Worm (Caenorhabditis elegans) whole organism, young adult: ENCODE data around the gene sri-69.
A peak's percentile ranks its signal among the peaks of the same experiment; 100 is the strongest.

Source experiments
- B0019.2 ChIP-seq: fragments of 200-800 bp; sonication (Bioruptor generic); conservative IDR thresholded peaks from 2 replicates; pipeline ENCODE4 v1.3.6; 2022; ENCODE audit warnings: missing genetic modification reagents, missing genetic modification characterization, missing compliant biosample characterization
- B0035.1 ChIP-seq: sonication (generic microtip); optimal IDR thresholded peaks from 2 replicates; lab custom pipeline; 2016; ENCODE audit warnings: missing genetic modification characterization, mild to moderate bottlenecking, missing compliant biosample characterization, missing genotype, missing genetic modification reagents
- C17E4.6 ChIP-seq: fragments of 200-800 bp; sonication (Bioruptor generic); IDR thresholded peaks from 2 replicates; pipeline ENCODE4 v1.3.6; 2022; ENCODE audit warnings: missing genetic modification reagents, missing genetic modification characterization, missing compliant biosample characterization
- D2030.7 ChIP-seq: fragments of 200-800 bp; sonication (Bioruptor generic); IDR thresholded peaks from 2 replicates; pipeline ENCODE4 v1.3.6; 2022; ENCODE audit warnings: missing genetic modification reagents, missing genetic modification characterization, missing compliant biosample characterization
- F10E7.11 ChIP-seq: sonication (generic microtip); optimal IDR thresholded peaks from 2 replicates; lab custom pipeline; 2017; ENCODE audit warnings: mild to moderate bottlenecking, missing genetic modification characterization, moderate library complexity, missing compliant biosample characterization
- K11D2.4 ChIP-seq: fragments of 200-800 bp; sonication (Bioruptor generic); IDR thresholded peaks from 2 replicates; pipeline ENCODE4 v1.3.6; 2022; ENCODE audit warnings: missing genetic modification reagents, missing genetic modification characterization, missing compliant biosample characterization
- K12H6.12 ChIP-seq: fragments of 200-800 bp; sonication (Bioruptor generic); optimal IDR thresholded peaks from 2 replicates; lab custom pipeline; 2018; ENCODE audit warnings: mild to moderate bottlenecking, missing genetic modification characterization, missing compliant biosample characterization
- Y53F4B.3 ChIP-seq: fragments of 200-800 bp; sonication (Bioruptor generic); IDR thresholded peaks from 2 replicates; pipeline ENCODE4 v1.3.6; 2022; ENCODE audit warnings: missing genetic modification reagents, missing genetic modification characterization, missing compliant biosample characterization
- Y53G8AR.9 ChIP-seq: fragments of 200-800 bp; sonication (Bioruptor generic); conservative IDR thresholded peaks from 2 replicates; pipeline ENCODE4 v1.3.6; 2022; ENCODE audit warnings: missing genetic modification reagents, missing genetic modification characterization, missing compliant biosample characterization
- bed-2 ChIP-seq: fragments of 200-800 bp; sonication (Bioruptor generic); IDR thresholded peaks from 2 replicates; pipeline ENCODE4 v1.3.6; 2022; ENCODE audit warnings: missing genetic modification reagents, missing genetic modification characterization, missing compliant biosample characterization
- ceh-100 ChIP-seq: fragments of 200-800 bp; sonication (Bioruptor generic); IDR thresholded peaks from 2 replicates; pipeline ENCODE4 v1.3.6; 2022; ENCODE audit warnings: missing genetic modification reagents, missing genetic modification characterization, missing compliant biosample characterization
- ceh-40 ChIP-seq: fragments of 200-800 bp; sonication (Bioruptor generic); IDR thresholded peaks from 2 replicates; pipeline ENCODE4 v1.3.6; 2022; ENCODE audit warnings: missing genetic modification characterization, missing compliant biosample characterization
- chd-7 ChIP-seq: sonication (generic microtip); optimal IDR thresholded peaks from 2 replicates; lab custom pipeline; 2016; ENCODE audit warnings: mild to moderate bottlenecking, missing genetic modification characterization, moderate library complexity, missing compliant biosample characterization
- dpff-1 ChIP-seq: sonication (generic microtip); optimal IDR thresholded peaks from 2 replicates; lab custom pipeline; 2017; ENCODE audit warnings: mild to moderate bottlenecking, missing genetic modification characterization, missing compliant biosample characterization
- dpl-1 ChIP-seq: fragments of 150-350 bp; optimal IDR thresholded peaks from 2 replicates; lab custom pipeline; 2014; ENCODE audit warnings: missing biosample characterization, missing genetic modification reagents, missing genetic modification characterization
- ekl-4 ChIP-seq: fragments of 200-800 bp; sonication (Bioruptor generic); IDR thresholded peaks from 2 replicates; pipeline ENCODE4 v1.3.6; 2022; ENCODE audit warnings: missing genetic modification reagents, missing genetic modification characterization, missing compliant biosample characterization
- him-1 ChIP-seq: sonication (generic microtip); optimal IDR thresholded peaks from 2 replicates; lab custom pipeline; 2016; ENCODE audit warnings: missing genotype, missing genetic modification reagents, missing genetic modification characterization, missing compliant biosample characterization
- hlh-12 ChIP-seq: sonication (generic microtip); optimal IDR thresholded peaks from 2 replicates; lab custom pipeline; 2016; ENCODE audit warnings: missing genetic modification characterization, missing compliant biosample characterization
- hlh-26 ChIP-seq: fragments of 200-800 bp; sonication (Bioruptor generic); conservative IDR thresholded peaks from 2 replicates; pipeline ENCODE4 v1.3.6; 2022; ENCODE audit warnings: missing genetic modification reagents, missing genetic modification characterization, missing compliant biosample characterization
- hrde-1 ChIP-seq: sonication (generic microtip); optimal IDR thresholded peaks from 2 replicates; lab custom pipeline; 2016; ENCODE audit warnings: missing genetic modification characterization, mild to moderate bottlenecking, missing compliant biosample characterization, moderate library complexity, missing genotype, missing genetic modification reagents, borderline replicate concordance
- lag-1 ChIP-seq: fragments of 200-800 bp; sonication (Bioruptor generic); IDR thresholded peaks from 2 replicates; pipeline ENCODE4 v1.3.6; 2022; ENCODE audit warnings: missing genetic modification reagents, missing genetic modification characterization, missing compliant biosample characterization
- let-526 ChIP-seq: fragments of 200-800 bp; sonication (Bioruptor generic); IDR thresholded peaks from 2 replicates; pipeline ENCODE4 v1.3.6; 2022; ENCODE audit warnings: missing genetic modification reagents, missing genetic modification characterization, missing compliant biosample characterization
- lin-35 ChIP-seq, 3 experiments: fragments of 150-350 bp in 2 of 3; sonication (generic microtip) in 1 of 3; optimal IDR thresholded peaks; 2 replicates each; lab custom pipeline; 2014 to 2018; ENCODE audit warnings: missing biosample characterization in 3 of 3, missing genetic modification characterization in 3 of 3, missing genetic modification reagents in 3 of 3
- lin-40 ChIP-seq: sonication (generic microtip); optimal IDR thresholded peaks from 2 replicates; lab custom pipeline; 2016; ENCODE audit warnings: missing genetic modification characterization, mild to moderate bottlenecking, missing compliant biosample characterization, missing genotype, missing genetic modification reagents
- lin-54 ChIP-seq: fragments of 200-800 bp; sonication (Bioruptor generic); optimal IDR thresholded peaks from 2 replicates; lab custom pipeline; 2018; ENCODE audit warnings: mild to moderate bottlenecking, missing genetic modification characterization, missing compliant biosample characterization
- madf-10 ChIP-seq: sonication (generic microtip); optimal IDR thresholded peaks from 2 replicates; lab custom pipeline; 2016; ENCODE audit warnings: mild to moderate bottlenecking, missing genetic modification characterization, missing compliant biosample characterization
- madf-3 ChIP-seq: fragments of 200-800 bp; sonication (Bioruptor generic); IDR thresholded peaks from 2 replicates; pipeline ENCODE4 v1.3.6; 2022; ENCODE audit warnings: missing genetic modification reagents, missing genetic modification characterization, missing compliant biosample characterization
- madf-6 ChIP-seq: fragments of 200-800 bp; sonication (Bioruptor generic); IDR thresholded peaks from 2 replicates; pipeline ENCODE4 v1.3.6; 2022; ENCODE audit warnings: missing genetic modification reagents, missing genetic modification characterization, missing compliant biosample characterization
- mes-4 ChIP-seq: sonication (generic microtip); optimal IDR thresholded peaks from 2 replicates; lab custom pipeline; 2016; ENCODE audit warnings: missing genotype, missing genetic modification characterization, missing compliant biosample characterization
- mxl-1 ChIP-seq: sonication (generic microtip); optimal IDR thresholded peaks from 2 replicates; lab custom pipeline; 2016; ENCODE audit warnings: missing genetic modification characterization, missing compliant biosample characterization
- nfyb-1 ChIP-seq: fragments of 200-800 bp; sonication (Bioruptor generic); IDR thresholded peaks from 2 replicates; pipeline ENCODE4 v1.3.6; 2022; ENCODE audit warnings: missing genetic modification reagents, missing genetic modification characterization, missing compliant biosample characterization
- pbrm-1 ChIP-seq: fragments of 200-800 bp; sonication (Bioruptor generic); IDR thresholded peaks from 2 replicates; pipeline ENCODE4 v1.3.6; 2022; ENCODE audit warnings: missing genetic modification reagents, missing genetic modification characterization, missing compliant biosample characterization
- pha-4 ChIP-seq: fragments of 150-350 bp; sonication (generic microtip); optimal IDR thresholded peaks from 2 replicates; lab custom pipeline; 2014; ENCODE audit warnings: missing biosample characterization, missing genetic modification reagents, missing genetic modification characterization
- rcor-1 ChIP-seq: fragments of 200-800 bp; sonication (Bioruptor generic); IDR thresholded peaks from 2 replicates; pipeline ENCODE4 v1.3.6; 2022; ENCODE audit warnings: missing genetic modification reagents, missing genetic modification characterization, missing compliant biosample characterization
- rec-8 ChIP-seq, 2 experiments: sonication (generic microtip); optimal IDR thresholded peaks; 2 replicates each; lab custom pipeline; 2016; ENCODE audit warnings: mild to moderate bottlenecking in 2 of 2, missing genetic modification characterization in 2 of 2, missing genetic modification reagents in 2 of 2, missing genotype in 2 of 2, missing biosample characterization in 1 of 2, missing compliant biosample characterization in 1 of 2, moderate library complexity in 1 of 2
- repo-1 ChIP-seq: sonication (generic microtip); optimal IDR thresholded peaks from 2 replicates; lab custom pipeline; 2017; ENCODE audit warnings: mild to moderate bottlenecking, missing genetic modification characterization, missing compliant biosample characterization
- sdz-38 ChIP-seq: sonication (generic microtip); optimal IDR thresholded peaks from 2 replicates; lab custom pipeline; 2016; ENCODE audit warnings: missing genotype, missing genetic modification characterization, missing compliant biosample characterization
- snpc-3.4 ChIP-seq: sonication (generic microtip); optimal IDR thresholded peaks from 2 replicates; lab custom pipeline; 2017; ENCODE audit warnings: missing genetic modification characterization, mild to moderate bottlenecking, missing compliant biosample characterization, antibody characterized with exemption, moderate library complexity, missing genotype, missing genetic modification reagents
- tbp1 ChIP-seq: fragments of 200-800 bp; sonication (Bioruptor generic); optimal IDR thresholded peaks from 2 replicates; lab custom pipeline; 2018; ENCODE audit warnings: mild to moderate bottlenecking, missing genetic modification characterization, missing compliant biosample characterization
- tlf-1 ChIP-seq: fragments of 200-800 bp; sonication (Bioruptor generic); optimal IDR thresholded peaks from 2 replicates; lab custom pipeline; 2018; ENCODE audit warnings: mild to moderate bottlenecking, missing genetic modification characterization, missing compliant biosample characterization
- unc-62 ChIP-seq: fragments of 150-350 bp; optimal IDR thresholded peaks from 2 replicates; lab custom pipeline; 2014; ENCODE audit warnings: missing biosample characterization, missing genetic modification reagents, missing genetic modification characterization
- ztf-22 ChIP-seq: fragments of 200-800 bp; sonication (Bioruptor generic); optimal IDR thresholded peaks from 2 replicates; lab custom pipeline; 2018; ENCODE audit warnings: mild to moderate bottlenecking, missing genetic modification characterization, moderate library complexity, missing compliant biosample characterization
- ztf-6 ChIP-seq: fragments of 200-800 bp; sonication (Bioruptor generic); IDR thresholded peaks from 2 replicates; pipeline ENCODE4 v1.3.6; 2022; ENCODE audit warnings: missing genetic modification reagents, missing genetic modification characterization, missing compliant biosample characterization

The sri-69 gene

ce11 chrV:16965655-16966054, 42.5 kb downstream of the sri-69 start, which contains the start of gene efl-1 (continued):
- TF ChIP-seq K11D2.4 (GFP tag; lab: Robert Waterston, UW) (no peak), madf-6 (GFP tag; lab: Robert Waterston, UW) (peak; percentile 81), mxl-1 (tag; lab: Kevin White, UChicago) (no peak), ceh-40 (GFP tag; lab: Robert Waterston, UW) (no peak), unc-62 (GFP tag; lab: Kevin White, UChicago) (no peak), tbp1 (GFP tag; lab: Kevin White, UChicago) (peak; percentile 68), nfyb-1 (GFP tag; lab: Robert Waterston, UW) (peak; percentile 84), madf-3 (GFP tag; lab: Robert Waterston, UW) (no peak), ztf-6 (no peak), chd-7 (no peak), lin-40 (tag; lab: Kevin White, UChicago) (peak; percentile 87), him-1 (peak; percentile 28), ceh-100 (no peak), bed-2 (GFP tag; lab: Robert Waterston, UW) (no peak), lin-35 (GFP tag; optimal IDR thresholded peaks at IDR 0.05; lab: Kevin White, UChicago) (peak; percentile 79 to 97 (median 83)), mes-4 (tag; lab: Kevin White, UChicago) (no peak), rcor-1 (peak; percentile 87), tlf-1 (GFP tag; lab: Kevin White, UChicago) (peak; percentile 59), B0035.1 (tag; lab: Kevin White, UChicago) (no peak), lin-54 (peak; percentile 97), sdz-38 (tag; lab: Kevin White, UChicago) (no peak), hlh-26 (no peak), hlh-12 (tag; lab: Kevin White, UChicago) (no peak), dpl-1 (peak; percentile 98), madf-10 (tag; lab: Kevin White, UChicago) (peak; percentile 20), lag-1 (GFP tag; lab: Robert Waterston, UW) (no peak), snpc-3.4 (tag; lab: Kevin White, UChicago) (peak; percentile 72), Y53G8AR.9 (GFP tag; lab: Robert Waterston, UW) (peak; percentile 72; the same call in 1 of the 2 replicates), rec-8 (tag; optimal IDR thresholded peaks at IDR 0.05; lab: Kevin White, UChicago) (no peak), repo-1 (tag; lab: Kevin White, UChicago) (no peak), K12H6.12 (tag; lab: Kevin White, UChicago) (peak; percentile 42), B0019.2 (GFP tag; lab: Robert Waterston, UW) (no peak), pbrm-1 (peak; percentile 96), D2030.7 (GFP tag; lab: Robert Waterston, UW) (peak; percentile 85), ztf-22 (GFP tag; lab: Kevin White, UChicago) (no peak), C17E4.6 (GFP tag; lab: Robert Waterston, UW) (peak; percentile 38; the same call in 1 of the 2 replicates), let-526 (no peak), pha-4 (tag; lab: Kevin White, UChicago) (peak; percentile 82), Y53F4B.3 (GFP tag; lab: Robert Waterston, UW) (0 out of 2 replicates have a peak, but pooled peaks have one; percentile 38), hrde-1 (tag; lab: Kevin White, UChicago) (no peak), ekl-4 (peak; percentile 83), F10E7.11 (no peak), dpff-1 (tag; lab: Kevin White, UChicago) (no peak)
